Worm (Caenorhabditis elegans) whole organism, midembryonic: ENCODE results near the gene R07G3.8.

Experiments
- T22C8.4 ChIP-seq: fragments of 200-800 bp; sonication (Bioruptor generic); IDR thresholded peaks from 2 replicates; pipeline ENCODE4 v1.3.6; 2022; ENCODE audit warnings: missing genetic modification characterization, missing compliant biosample characterization
- cog-1 ChIP-seq: sonication (generic microtip); optimal IDR thresholded peaks from 2 replicates; lab custom pipeline; 2016; ENCODE audit warnings: missing genetic modification characterization, missing compliant biosample characterization
- flt-1 ChIP-seq: fragments of 200-800 bp; sonication (Bioruptor generic); IDR thresholded peaks from 2 replicates; pipeline ENCODE4 v1.3.6; 2022; ENCODE audit warnings: missing genetic modification characterization, missing compliant biosample characterization
- klf-2 ChIP-seq: fragments of 200-800 bp; sonication (Bioruptor generic); conservative IDR thresholded peaks from 2 replicates; pipeline ENCODE4 v1.3.6; 2022; ENCODE audit warnings: missing genetic modification reagents, missing genetic modification characterization, missing compliant biosample characterization
- med-1 ChIP-seq: sonication (generic microtip); optimal IDR thresholded peaks from 2 replicates; lab custom pipeline; 2017; ENCODE audit warnings: missing genetic modification characterization, mild to moderate bottlenecking, missing compliant biosample characterization, antibody characterized with exemption, missing genetic modification reagents; ENCODE audit not compliant: insufficient read depth
- ref-1 ChIP-seq: fragments of 200-800 bp; sonication (Bioruptor generic); conservative IDR thresholded peaks from 2 replicates; pipeline ENCODE4 v1.3.6; 2022; ENCODE audit warnings: missing genetic modification reagents, missing genetic modification characterization, missing compliant biosample characterization
- tab-1 ChIP-seq: fragments of 200-800 bp; sonication (Bioruptor generic); IDR thresholded peaks from 2 replicates; pipeline ENCODE4 v1.3.6; 2022; ENCODE audit warnings: missing genetic modification characterization, missing compliant biosample characterization
- ztf-23 ChIP-seq: fragments of 200-800 bp; sonication (Bioruptor generic); IDR thresholded peaks from 2 replicates; pipeline ENCODE4 v1.3.6; 2022; ENCODE audit warnings: missing genetic modification reagents, missing genetic modification characterization, missing compliant biosample characterization
- ztf-29 ChIP-seq: fragments of 200-800 bp; sonication (Bioruptor generic); IDR thresholded peaks from 2 replicates; pipeline ENCODE4 v1.3.6; 2022; ENCODE audit warnings: missing genetic modification reagents, missing genetic modification characterization, missing compliant biosample characterization

DNA sequence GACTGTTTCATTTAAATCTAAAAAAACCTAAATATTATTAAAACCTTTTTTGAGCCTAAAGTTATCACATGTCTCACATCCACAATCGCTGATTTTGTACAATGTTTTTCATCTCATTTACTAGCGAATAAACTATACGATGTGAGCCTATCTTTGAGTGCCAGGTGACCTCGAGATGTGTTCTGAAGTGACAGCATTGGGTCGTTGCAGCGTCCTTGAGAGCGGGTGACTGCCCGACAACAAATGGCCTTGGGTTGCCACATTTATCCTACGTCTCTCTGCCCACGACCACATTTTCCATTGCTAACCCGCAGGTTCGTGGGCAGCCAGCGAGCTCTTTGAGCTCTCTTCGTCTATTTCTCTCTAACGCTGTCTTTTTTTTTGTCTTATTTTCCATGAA is 46.7 kb upstream of the R07G3.8 start, which contains the start of gene lir-2:
- TF ChIP-seq cog-1 (tag; lab: Kevin White, UChicago) (no peak), ztf-23 (GFP tag; lab: Robert Waterston, UW) (no peak), tab-1 (no peak), ztf-29 (GFP tag; lab: Robert Waterston, UW) (no peak), flt-1 (no peak), med-1 (GFP tag; lab: Kevin White, UChicago) (no peak), T22C8.4 (GFP tag; lab: Robert Waterston, UW) (no peak), ref-1 (no peak), klf-2 (GFP tag; lab: Robert Waterston, UW) (no peak)
